Fruit fly (Drosophila melanogaster): ENCODE results near the gene SCCRO.
A peak's percentile ranks its signal among the peaks of the same experiment; 100 is the strongest.

SCCRO gene

DNA sequence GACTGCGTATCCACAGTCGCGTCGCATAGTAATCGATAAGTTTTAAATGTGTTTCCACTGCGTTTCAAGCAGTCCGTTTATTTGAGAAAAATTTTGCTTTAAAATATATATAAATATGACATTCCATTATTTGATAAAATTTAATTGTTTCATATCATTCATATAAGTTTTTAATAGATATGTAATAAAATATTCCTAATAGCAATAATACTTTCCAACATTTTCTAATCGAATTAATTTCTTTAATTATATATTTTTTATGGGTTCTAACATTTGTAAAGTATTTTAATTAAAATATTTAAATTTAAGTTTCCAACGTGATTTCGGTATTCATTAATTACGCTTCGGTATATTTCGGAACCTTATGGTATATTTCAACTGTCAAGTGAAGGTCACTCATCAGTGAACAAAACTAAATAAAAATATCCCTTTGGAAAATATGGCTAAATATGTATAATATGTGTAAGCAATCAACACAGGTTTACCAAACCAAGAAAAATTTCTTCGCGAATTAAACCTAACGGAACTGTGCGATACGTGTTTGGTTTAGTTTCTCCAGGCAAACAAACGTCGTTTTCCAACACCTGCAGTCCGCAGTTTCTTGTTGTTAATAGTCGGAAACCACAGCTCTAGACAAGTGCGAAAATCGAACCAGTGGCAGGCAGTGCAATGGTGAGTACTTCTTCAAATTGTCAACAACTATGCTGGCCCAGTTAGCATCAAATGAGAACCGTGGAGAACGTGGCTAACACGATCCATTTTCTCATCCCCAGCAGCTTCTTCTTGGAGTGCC is at the start of gene SCCRO, which contains the start of gene CG7739:
Gene SCCRO, plus strand, starts transcription at position 370 of the 793 bp plus-strand sequence.
Gene CG7739, minus strand, starts transcription at position 8 of the 793 bp plus-strand sequence.
- TF ChIP-seq toe (GFP tag; optimal IDR thresholded peaks at IDR 0.05) (no peak), bab1 (GFP tag; optimal IDR thresholded peaks at IDR 0.05) (peak; percentile 45), Clk (GFP tag; optimal IDR thresholded peaks at IDR 0.05) (no peak), CG14711 (tag; optimal IDR thresholded peaks at IDR 0.05) (peak; percentile 63), CG33017 (tag; optimal IDR thresholded peaks at IDR 0.05) (peak; percentile 60), CG5204 (GFP tag; optimal IDR thresholded peaks at IDR 0.05) (no peak), CG1620 (GFP tag; optimal IDR thresholded peaks at IDR 0.05) (peak; percentile 65), CG12768 (GFP tag; optimal IDR thresholded peaks at IDR 0.05) (no peak), CG7045 (GFP tag; optimal IDR thresholded peaks at IDR 0.05) (peak; percentile 39), CG7101 (tag; optimal IDR thresholded peaks at IDR 0.05) (peak; percentile 75), ovo (GFP tag; optimal IDR thresholded peaks at IDR 0.05) (peak; percentile 39), Crg-1 (GFP tag; optimal IDR thresholded peaks at IDR 0.05) (peak; percentile 3), pad (GFP tag; optimal IDR thresholded peaks at IDR 0.05) (peak; percentile 6), CG11617 (GFP tag; optimal IDR thresholded peaks at IDR 0.05) (peak; percentile 46), tj (GFP tag; optimal IDR thresholded peaks at IDR 0.05) (no peak), cnc (optimal IDR thresholded peaks at IDR 0.05) (no peak), cic (GFP tag; optimal IDR thresholded peaks at IDR 0.05) (no peak), Mnt (GFP tag; optimal IDR thresholded peaks at IDR 0.05) (peak; percentile 16), kay (GFP tag; ENCODE audit: borderline replicate concordance) (peak; percentile 94), Hr96 (GFP tag; optimal IDR thresholded peaks at IDR 0.05) (no peak)

DNA sequence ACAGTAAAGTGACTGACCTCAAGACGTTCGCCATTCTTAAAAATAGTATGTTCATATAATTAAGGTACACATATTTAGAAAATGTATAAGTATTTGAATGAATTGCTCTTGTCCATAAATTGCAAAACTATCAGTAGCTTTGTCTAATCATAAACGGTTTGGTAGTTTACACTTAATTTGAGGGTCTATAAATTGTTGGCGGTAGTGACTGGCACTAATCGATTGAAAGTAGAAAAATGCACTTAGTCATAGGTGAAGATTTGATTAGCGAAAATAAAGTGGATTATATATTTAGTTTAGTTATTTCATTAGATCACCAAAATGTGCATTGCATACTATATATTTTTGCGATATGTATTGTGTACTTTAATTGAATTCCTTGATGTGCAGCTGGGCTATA is 49.5 kb upstream of the SCCRO start:
- TF ChIP-seq CG7101 (tag; optimal IDR thresholded peaks at IDR 0.05), result no peak
- no peak for TF ChIP-seq Clk (GFP tag; optimal IDR thresholded peaks at IDR 0.05)
- no peak for TF ChIP-seq Hr96 (GFP tag; optimal IDR thresholded peaks at IDR 0.05)
- no peak for TF ChIP-seq CG14711 (tag; optimal IDR thresholded peaks at IDR 0.05)
- TF ChIP-seq CG12768 (GFP tag; optimal IDR thresholded peaks at IDR 0.05), result no peak
- peak in 1 of 2 experiments; percentile 63 for TF ChIP-seq cnc (optimal IDR thresholded peaks at IDR 0.05)
- TF ChIP-seq CG1620 (GFP tag; optimal IDR thresholded peaks at IDR 0.05), result no peak
- no peak for TF ChIP-seq CG7045 (GFP tag; optimal IDR thresholded peaks at IDR 0.05)
- no peak for TF ChIP-seq toe (GFP tag; optimal IDR thresholded peaks at IDR 0.05)
- peak; percentile 66 for TF ChIP-seq kay (GFP tag; ENCODE audit: borderline replicate concordance)
- no peak for TF ChIP-seq pad (GFP tag; optimal IDR thresholded peaks at IDR 0.05)

DNA sequence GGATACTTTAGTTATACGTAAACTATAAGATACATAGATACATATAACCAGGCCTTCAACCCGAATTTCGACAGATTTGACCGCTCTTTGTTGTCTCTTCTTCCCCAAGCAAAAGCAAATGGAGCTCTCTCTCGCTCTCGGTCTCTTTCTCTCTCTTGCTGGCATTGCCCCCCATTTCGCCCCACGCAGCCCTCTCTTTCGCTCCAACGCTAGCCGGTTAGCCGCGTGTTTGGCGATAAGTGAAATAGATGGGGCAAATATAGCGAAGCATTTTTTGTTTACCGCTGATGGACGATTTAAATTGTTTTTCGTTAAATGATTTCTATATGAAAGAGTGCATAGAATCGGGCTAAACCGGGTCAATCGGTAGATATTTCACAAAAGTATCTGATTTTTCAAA is 48.8 kb upstream of the SCCRO start:
- peak; percentile 98 for TF ChIP-seq Mnt (GFP tag; optimal IDR thresholded peaks at IDR 0.05)
- TF ChIP-seq tj (GFP tag; optimal IDR thresholded peaks at IDR 0.05), result peak; percentile 58
- TF ChIP-seq CG11617 (GFP tag; optimal IDR thresholded peaks at IDR 0.05), result no peak

DNA sequence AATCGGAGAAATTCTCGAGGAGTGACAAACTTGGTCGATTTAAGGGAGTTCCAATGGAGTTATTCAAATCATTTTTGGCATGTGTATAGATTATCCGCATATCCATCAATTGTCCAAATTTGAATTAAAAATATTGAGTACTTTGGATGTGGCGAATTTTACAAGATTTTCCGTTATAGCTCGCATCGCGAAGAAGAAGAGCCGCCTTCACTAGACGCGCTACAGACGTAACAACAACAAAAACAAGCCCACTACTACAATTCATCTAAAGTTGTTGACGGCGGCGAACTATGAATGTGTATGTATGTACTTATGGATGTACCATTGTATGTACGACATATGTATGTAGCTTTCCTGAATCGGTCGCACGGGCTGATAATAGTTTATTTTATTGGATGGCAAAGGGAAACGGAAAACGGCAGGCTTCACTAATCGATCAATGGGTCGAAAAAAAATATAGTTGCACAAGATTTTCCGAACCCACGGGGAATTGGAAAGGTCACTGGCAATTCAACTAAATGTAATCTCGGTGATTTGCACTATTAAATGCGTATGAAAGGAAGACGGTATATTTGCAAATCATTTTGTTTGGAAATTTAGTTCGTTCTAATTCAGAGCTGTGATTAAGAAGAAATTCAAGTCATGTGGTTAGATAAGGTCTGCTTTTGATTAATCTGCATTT is 48.3 kb upstream of the SCCRO start:
- no peak for TF ChIP-seq ovo (GFP tag; optimal IDR thresholded peaks at IDR 0.05)
- no peak for TF ChIP-seq Hr96 (GFP tag; optimal IDR thresholded peaks at IDR 0.05)
- TF ChIP-seq kay (GFP tag; ENCODE audit: borderline replicate concordance), result peak; percentile 91
- TF ChIP-seq tj (GFP tag; optimal IDR thresholded peaks at IDR 0.05), result peak; percentile 26
- TF ChIP-seq CG12768 (GFP tag; optimal IDR thresholded peaks at IDR 0.05), result no peak
- TF ChIP-seq cic (GFP tag; optimal IDR thresholded peaks at IDR 0.05), result peak; percentile 99
- TF ChIP-seq cnc (optimal IDR thresholded peaks at IDR 0.05), result peak in 1 of 2 experiments; percentile 59
- peak; percentile 82 for TF ChIP-seq Mnt (GFP tag; optimal IDR thresholded peaks at IDR 0.05)

DNA sequence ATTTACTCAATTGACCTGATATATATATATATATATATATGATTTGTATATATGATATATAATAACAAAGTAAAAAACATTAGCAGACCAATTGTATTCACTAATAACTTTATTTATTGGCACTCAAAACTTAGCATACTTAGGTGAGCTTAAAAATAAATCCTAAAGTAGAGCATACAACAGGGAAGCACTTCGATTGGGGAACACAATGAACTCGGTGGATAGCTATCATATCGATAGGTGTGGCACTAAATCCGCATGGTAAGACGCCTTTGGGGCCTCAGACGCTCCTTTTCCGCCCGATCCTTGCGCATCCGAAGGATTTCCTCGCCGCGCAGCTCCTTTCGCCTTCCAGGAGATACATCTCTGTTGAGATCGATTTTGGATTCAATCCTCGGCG is 46.8 kb upstream of the SCCRO start:
- TF ChIP-seq CG7045 (GFP tag; optimal IDR thresholded peaks at IDR 0.05) (no peak), Hr96 (GFP tag; optimal IDR thresholded peaks at IDR 0.05) (no peak), Clk (GFP tag; optimal IDR thresholded peaks at IDR 0.05) (no peak), CG14711 (tag; optimal IDR thresholded peaks at IDR 0.05) (no peak), ovo (GFP tag; optimal IDR thresholded peaks at IDR 0.05) (no peak), CG12768 (GFP tag; optimal IDR thresholded peaks at IDR 0.05) (no peak), bab1 (GFP tag; optimal IDR thresholded peaks at IDR 0.05) (no peak), tj (GFP tag; optimal IDR thresholded peaks at IDR 0.05) (no peak), CG7101 (tag; optimal IDR thresholded peaks at IDR 0.05) (no peak), toe (GFP tag; optimal IDR thresholded peaks at IDR 0.05) (no peak), kay (GFP tag; ENCODE audit: borderline replicate concordance) (no peak), cic (GFP tag; optimal IDR thresholded peaks at IDR 0.05) (no peak), CG11617 (GFP tag; optimal IDR thresholded peaks at IDR 0.05) (no peak), Mnt (GFP tag; optimal IDR thresholded peaks at IDR 0.05) (no peak), pad (GFP tag; optimal IDR thresholded peaks at IDR 0.05) (no peak), Crg-1 (GFP tag; optimal IDR thresholded peaks at IDR 0.05) (no peak), CG33017 (tag; optimal IDR thresholded peaks at IDR 0.05) (no peak), cnc (optimal IDR thresholded peaks at IDR 0.05) (no peak), CG1620 (GFP tag; optimal IDR thresholded peaks at IDR 0.05) (no peak)

DNA sequence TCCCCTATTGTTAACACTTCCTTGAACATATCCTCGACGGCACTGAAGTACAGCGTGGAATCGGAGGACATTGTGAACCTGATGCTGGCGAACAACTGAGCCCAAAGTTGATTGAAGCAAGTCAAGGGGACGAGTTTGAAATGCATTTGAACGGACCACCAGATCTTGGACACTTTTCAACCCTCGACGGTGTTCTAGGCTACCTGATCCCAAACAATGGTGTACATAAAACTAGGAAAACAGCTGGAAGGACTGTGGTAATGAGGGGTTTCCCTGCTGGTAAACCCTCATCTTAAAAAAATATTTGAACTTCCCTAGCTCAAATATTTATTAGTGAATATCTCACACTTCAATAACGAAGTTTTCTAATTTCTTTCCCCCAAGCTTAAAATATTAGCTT is 46.3 kb upstream of the SCCRO start, which contains the start of gene CG13454:
Gene CG13454, minus strand, starts transcription at position 101 of the 400 bp plus-strand sequence.
- TF ChIP-seq CG7101 (tag; optimal IDR thresholded peaks at IDR 0.05) (no peak), ovo (GFP tag; optimal IDR thresholded peaks at IDR 0.05) (no peak), cic (GFP tag; optimal IDR thresholded peaks at IDR 0.05) (no peak), CG12768 (GFP tag; optimal IDR thresholded peaks at IDR 0.05) (no peak), Hr96 (GFP tag; optimal IDR thresholded peaks at IDR 0.05) (no peak), Crg-1 (GFP tag; optimal IDR thresholded peaks at IDR 0.05) (no peak), pad (GFP tag; optimal IDR thresholded peaks at IDR 0.05) (no peak), Mnt (GFP tag; optimal IDR thresholded peaks at IDR 0.05) (no peak), CG5204 (GFP tag; optimal IDR thresholded peaks at IDR 0.05) (no peak), Clk (GFP tag; optimal IDR thresholded peaks at IDR 0.05) (no peak), CG1620 (GFP tag; optimal IDR thresholded peaks at IDR 0.05) (no peak), kay (GFP tag; ENCODE audit: borderline replicate concordance) (no peak), CG33017 (tag; optimal IDR thresholded peaks at IDR 0.05) (no peak), toe (GFP tag; optimal IDR thresholded peaks at IDR 0.05) (no peak)

Data from whole organism, adult.